Worm (Caenorhabditis elegans) whole organism, L1 larva: ENCODE results near the gene C45B11.6.

Experiments
- aha-1 ChIP-seq: fragments of 150-350 bp; optimal IDR thresholded peaks from 2 replicates; lab custom pipeline; 2014; ENCODE audit warnings: missing biosample characterization, missing genetic modification characterization
- ceh-82 ChIP-seq, 3 experiments: fragments of 150-350 bp in 1 of 3; sonication (generic microtip) in 2 of 3; optimal IDR thresholded peaks; 2 replicates each; lab custom pipeline; 2014 to 2017; ENCODE audit warnings: missing biosample characterization in 3 of 3, missing genetic modification characterization in 3 of 3
- dsc-1 ChIP-seq: sonication (generic microtip); optimal IDR thresholded peaks from 2 replicates; lab custom pipeline; 2016; ENCODE audit warnings: mild to moderate bottlenecking, missing genetic modification characterization, missing compliant biosample characterization
- efl-1 ChIP-seq, 4 experiments: fragments of 150-350 bp; optimal IDR thresholded peaks in 3 of 4; peaks in 1 of 4; 1 replicate in 1 of 4; 2 replicates in 3 of 4; lab custom pipeline; 2014; ENCODE audit warnings: missing biosample characterization in 2 of 4, missing genetic modification characterization in 2 of 4, missing genetic modification reagents in 2 of 4
- egl-13 ChIP-seq: sonication (generic microtip); optimal IDR thresholded peaks from 2 replicates; lab custom pipeline; 2016; ENCODE audit warnings: missing genotype, missing genetic modification reagents, missing genetic modification characterization, missing compliant biosample characterization
- egl-27 ChIP-seq, 2 experiments: fragments of 150-350 bp in 1 of 2; sonication (generic microtip); optimal IDR thresholded peaks; 3 replicates each; lab custom pipeline; 2017 to 2018; ENCODE audit warnings: missing biosample characterization in 2 of 2, missing genetic modification characterization in 2 of 2, missing genetic modification reagents in 2 of 2
- elt-2 ChIP-seq: sonication (generic microtip); optimal IDR thresholded peaks from 2 replicates; lab custom pipeline; 2016; ENCODE audit warnings: missing genetic modification characterization, mild to moderate bottlenecking, inconsistent platforms, missing compliant biosample characterization, missing genetic modification reagents
- fos-1 ChIP-seq: fragments of 150-350 bp; optimal IDR thresholded peaks from 2 replicates; lab custom pipeline; 2014; ENCODE audit warnings: missing biosample characterization, missing genetic modification characterization
- grh-1 ChIP-seq: fragments of 200-800 bp; sonication (Bioruptor generic); IDR thresholded peaks from 2 replicates; pipeline ENCODE4 v1.3.6; 2022; ENCODE audit warnings: missing genetic modification reagents, missing genetic modification characterization, missing compliant biosample characterization
- hlh-17 ChIP-seq: fragments of 200-800 bp; sonication (Bioruptor generic); optimal IDR thresholded peaks from 2 replicates; lab custom pipeline; 2018; ENCODE audit warnings: missing genetic modification characterization, mild to moderate bottlenecking, missing compliant biosample characterization, moderate library complexity, borderline replicate concordance
- hlh-4 ChIP-seq: sonication (generic microtip); optimal IDR thresholded peaks from 2 replicates; lab custom pipeline; 2016; ENCODE audit warnings: mild to moderate bottlenecking, missing genetic modification characterization, missing compliant biosample characterization
- irx-1 ChIP-seq: sonication (generic microtip); optimal IDR thresholded peaks from 2 replicates; lab custom pipeline; 2016; ENCODE audit warnings: missing genetic modification characterization, missing compliant biosample characterization
- lin-14 ChIP-seq: fragments of 200-800 bp; sonication (Bioruptor generic); optimal IDR thresholded peaks from 2 replicates; lab custom pipeline; 2018; ENCODE audit warnings: mild to moderate bottlenecking, missing genetic modification characterization, moderate library complexity, missing compliant biosample characterization
- lin-15B ChIP-seq: fragments of 150-350 bp; sonication (generic microtip); optimal IDR thresholded peaks from 3 replicates; lab custom pipeline; 2014; ENCODE audit warnings: missing biosample characterization, missing genetic modification characterization
- lin-35 ChIP-seq, 2 experiments: fragments of 150-350 bp; optimal IDR thresholded peaks; 2 replicates each; lab custom pipeline; 2014; ENCODE audit warnings: missing biosample characterization in 2 of 2, missing genetic modification characterization in 2 of 2, missing genetic modification reagents in 2 of 2
- lsy-2 ChIP-seq, 2 experiments: fragments of 150-350 bp; optimal IDR thresholded peaks; 2 replicates each; lab custom pipeline; 2014; ENCODE audit warnings: missing biosample characterization in 2 of 2, missing genetic modification characterization in 2 of 2
- nhr-19 ChIP-seq: fragments of 200-800 bp; sonication (Bioruptor generic); conservative IDR thresholded peaks from 2 replicates; pipeline ENCODE4 v1.3.6; 2022; ENCODE audit warnings: missing genetic modification characterization, missing compliant biosample characterization
- nhr-20 ChIP-seq: sonication (generic microtip); optimal IDR thresholded peaks from 2 replicates; lab custom pipeline; 2016; ENCODE audit warnings: mild to moderate bottlenecking, missing genetic modification characterization, missing compliant biosample characterization
- nhr-237 ChIP-seq: fragments of 150-350 bp; optimal IDR thresholded peaks from 2 replicates; lab custom pipeline; 2014; ENCODE audit warnings: missing biosample characterization, missing genetic modification characterization
- nhr-28 ChIP-seq: fragments of 150-350 bp; optimal IDR thresholded peaks from 2 replicates; lab custom pipeline; 2014; ENCODE audit warnings: missing biosample characterization, missing genetic modification characterization
- nhr-47 ChIP-seq: sonication (generic microtip); optimal IDR thresholded peaks from 2 replicates; lab custom pipeline; 2016; ENCODE audit warnings: mild to moderate bottlenecking, missing genetic modification characterization, moderate library complexity, missing compliant biosample characterization
- nhr-71 ChIP-seq: sonication (generic microtip); optimal IDR thresholded peaks from 2 replicates; lab custom pipeline; 2016; ENCODE audit warnings: mild to moderate bottlenecking, missing genetic modification characterization, moderate library complexity, missing compliant biosample characterization
- nhr-84 ChIP-seq: sonication (generic microtip); optimal IDR thresholded peaks from 2 replicates; lab custom pipeline; 2017; ENCODE audit warnings: missing biosample characterization, missing genetic modification characterization
- nhr-90 ChIP-seq: sonication (generic microtip); optimal IDR thresholded peaks from 2 replicates; lab custom pipeline; 2016; ENCODE audit warnings: mild to moderate bottlenecking, missing genetic modification characterization, missing compliant biosample characterization; ENCODE audit not compliant: poor library complexity
- pag-3 ChIP-seq: sonication (generic microtip); optimal IDR thresholded peaks from 2 replicates; lab custom pipeline; 2017; ENCODE audit warnings: missing genetic modification characterization, mild to moderate bottlenecking, missing compliant biosample characterization, antibody characterized with exemption, borderline replicate concordance; ENCODE audit not compliant: insufficient read depth
- rnt-1 ChIP-seq: sonication (generic microtip); optimal IDR thresholded peaks from 2 replicates; lab custom pipeline; 2016; ENCODE audit warnings: mild to moderate bottlenecking, missing genetic modification characterization, moderate library complexity, missing compliant biosample characterization
- skn-1 ChIP-seq: fragments of 150-350 bp; optimal IDR thresholded peaks from 2 replicates; lab custom pipeline; 2014; ENCODE audit warnings: missing biosample characterization, missing genetic modification characterization
- sptf-1 ChIP-seq: fragments of 150-350 bp; optimal IDR thresholded peaks from 2 replicates; lab custom pipeline; 2014; ENCODE audit warnings: missing biosample characterization, missing genetic modification characterization
- sup-37 ChIP-seq: fragments of 200-800 bp; sonication (Bioruptor generic); optimal IDR thresholded peaks from 2 replicates; lab custom pipeline; 2018; ENCODE audit warnings: mild to moderate bottlenecking, missing genetic modification characterization, missing compliant biosample characterization
- tbx-2 ChIP-seq: sonication (generic microtip); optimal IDR thresholded peaks from 2 replicates; lab custom pipeline; 2016; ENCODE audit warnings: missing genetic modification characterization, missing compliant biosample characterization
- unc-30 ChIP-seq: sonication (generic microtip); optimal IDR thresholded peaks from 2 replicates; lab custom pipeline; 2017; ENCODE audit warnings: missing biosample characterization, missing genetic modification characterization
- zag-1 ChIP-seq: fragments of 150-350 bp; optimal IDR thresholded peaks from 2 replicates; lab custom pipeline; 2014; ENCODE audit warnings: missing biosample characterization, missing genetic modification characterization
- zip-4 ChIP-seq: fragments of 200-800 bp; sonication (Bioruptor generic); optimal IDR thresholded peaks from 2 replicates; lab custom pipeline; 2018; ENCODE audit warnings: mild to moderate bottlenecking, missing genetic modification characterization, moderate library complexity, missing compliant biosample characterization
- ztf-4 ChIP-seq: fragments of 150-350 bp; optimal IDR thresholded peaks from 2 replicates; lab custom pipeline; 2014; ENCODE audit warnings: missing biosample characterization, missing genetic modification characterization

Gene C45B11.6

ce11 chrV:11046730-11047129 is 2.9 kb downstream of the C45B11.6 start, which contains the start of gene dhs-18:
TSS of gene dhs-18 (minus strand) at chrV:11046833.
- no peak for TF ChIP-seq sup-37 (GFP tag; lab: Kevin White, UChicago)
- peak; percentile 73 for TF ChIP-seq nhr-20
- no peak for TF ChIP-seq hlh-4 (tag; lab: Kevin White, UChicago)
- TF ChIP-seq lin-35 (GFP tag; optimal IDR thresholded peaks at IDR 0.05; lab: Kevin White, UChicago), result peak in 1 of 2 experiments; percentile 6

ce11 chrV:11048678-11049077 is 4.8 kb downstream of the C45B11.6 start, which contains the start of gene srh-74:
TSS of gene srh-74 (minus strand) at chrV:11048778.
- no peak for TF ChIP-seq efl-1 (optimal IDR thresholded peaks at IDR 0.05; lab: Kevin White, UChicago)
- no peak for TF ChIP-seq efl-1 (GFP tag; optimal IDR thresholded peaks at IDR 0.05 in 1 of 2; lab: Kevin White, UChicago)
- TF ChIP-seq irx-1 (tag; lab: Kevin White, UChicago), result no peak
- no peak for TF ChIP-seq ztf-4
- TF ChIP-seq ceh-82 (tag; optimal IDR thresholded peaks at IDR 0.05; lab: Kevin White, UChicago), result no peak
- TF ChIP-seq nhr-237, result no peak
- no peak for TF ChIP-seq rnt-1 (tag; lab: Kevin White, UChicago)
- no peak for TF ChIP-seq lin-14 (GFP tag; lab: Kevin White, UChicago)
- TF ChIP-seq hlh-17 (GFP tag; lab: Kevin White, UChicago), result no peak
- TF ChIP-seq sptf-1, result no peak
- no peak for TF ChIP-seq tbx-2 (tag; lab: Kevin White, UChicago)
- TF ChIP-seq nhr-19 (GFP tag; lab: Robert Waterston, UW), result no peak
- no peak for TF ChIP-seq elt-2 (tag; lab: Kevin White, UChicago)
- no peak for TF ChIP-seq lsy-2 (tag; optimal IDR thresholded peaks at IDR 0.05; lab: Kevin White, UChicago)

ce11 chrV:11051921-11052320 is 8.1 kb downstream of the C45B11.6 start, which contains the start of gene T04C12.33:
TSS of gene T04C12.33 (plus strand) at chrV:11052221.
- TF ChIP-seq pag-3, result no peak
- no peak for TF ChIP-seq aha-1 (tag; lab: Kevin White, UChicago)
- TF ChIP-seq nhr-84 (tag; lab: Kevin White, UChicago), result no peak
- TF ChIP-seq skn-1 (tag; lab: Kevin White, UChicago), result no peak
- peak; percentile 13 for TF ChIP-seq nhr-71 (tag; lab: Kevin White, UChicago)

- no peak for TF ChIP-seq aha-1 (tag; lab: Kevin White, UChicago)
- no peak for TF ChIP-seq lsy-2 (tag; optimal IDR thresholded peaks at IDR 0.05; lab: Kevin White, UChicago)
- no peak for TF ChIP-seq fos-1
- TF ChIP-seq hlh-4 (tag; lab: Kevin White, UChicago), result no peak
- no peak for TF ChIP-seq unc-30 (tag; lab: Kevin White, UChicago)
- no peak for TF ChIP-seq nhr-28
- TF ChIP-seq nhr-19 (GFP tag; lab: Robert Waterston, UW), result no peak
- no peak for TF ChIP-seq lin-15B (tag; lab: Kevin White, UChicago)
- no peak for TF ChIP-seq dsc-1
- TF ChIP-seq nhr-84 (tag; lab: Kevin White, UChicago), result no peak
These were observed 10.0 kb downstream of the C45B11.6 start, which contains the start of gene T04C12.7 for ce11 chrV:11053827-11054226. TSS of gene T04C12.7 (plus strand) at chrV:11054127.

- TF ChIP-seq egl-13 (tag; lab: Kevin White, UChicago) (no peak), nhr-237 (no peak), nhr-84 (tag; lab: Kevin White, UChicago) (no peak), zag-1 (no peak), egl-27 (tag; optimal IDR thresholded peaks at IDR 0.05; lab: Kevin White, UChicago) (no peak), hlh-4 (tag; lab: Kevin White, UChicago) (no peak), nhr-71 (tag; lab: Kevin White, UChicago) (no peak), grh-1 (no peak), zip-4 (no peak), nhr-47 (tag; lab: Kevin White, UChicago) (no peak), nhr-90 (tag; lab: Kevin White, UChicago) (no peak)
These were observed 12.6 kb downstream of the C45B11.6 start for ce11 chrV:11056484-11056883.
